In genomic region chrX:9456384-9456783, dm6 we compare ENCODE assay signal across 4 fruit fly cellular contexts.
A peak's percentile ranks its signal among the peaks of the same experiment; 100 is the strongest.
TF ChIP-seq lines count a peak whose summit lies in the region.

No protein-coding gene starts in this region.

- TF ChIP-seq CTCF in whole organism, embryonic (GFP tag; optimal IDR thresholded peaks at IDR 0.05; lab: Kevin White, UChicago): no peak

TF ChIP-seq in whole organism, embryonic, 481 proteins besides CTCF, POLR2A, EP300 and RAD21 (continues in another document):
- TF ChIP-seq CG8290 (GFP tag; optimal IDR thresholded peaks at IDR 0.05; lab: Kevin White, UChicago): no peak
- TF ChIP-seq CG8290 (tag; optimal IDR thresholded peaks at IDR 0.05; lab: Kevin White, UChicago): no peak
- TF ChIP-seq Dll (GFP tag; IDR thresholded peaks at IDR 0.05; lab: Robert Waterston, UW; ENCODE audit: partially characterized antibody): no peak
- TF ChIP-seq CG7839 (tag; optimal IDR thresholded peaks at IDR 0.05; lab: Kevin White, UChicago): peak; percentile 24
- TF ChIP-seq eyg (GFP tag; optimal IDR thresholded peaks at IDR 0.05; lab: Kevin White, UChicago): no peak
- TF ChIP-seq CG10366 (GFP tag; IDR thresholded peaks at IDR 0.05; lab: Robert Waterston, UW): no peak
- TF ChIP-seq Sox102F (GFP tag; optimal IDR thresholded peaks at IDR 0.05; lab: Kevin White, UChicago): peak; percentile 46
- TF ChIP-seq CG17186 (GFP tag; optimal IDR thresholded peaks at IDR 0.05; lab: Kevin White, UChicago): no peak
- no peak for TF ChIP-seq CG34224 (GFP tag; IDR thresholded peaks at IDR 0.05; lab: Robert Waterston, UW; ENCODE audit: partially characterized antibody)
- no peak for TF ChIP-seq bcd (GFP tag; optimal IDR thresholded peaks at IDR 0.05; lab: Kevin White, UChicago)
- peak; percentile 54 for TF ChIP-seq CG11504 (tag; optimal IDR thresholded peaks at IDR 0.05; lab: Kevin White, UChicago)
- TF ChIP-seq CG2678 (tag; optimal IDR thresholded peaks at IDR 0.05; lab: Kevin White, UChicago): peak; percentile 44
- TF ChIP-seq hbn (GFP tag; IDR thresholded peaks at IDR 0.05; lab: Robert Waterston, UW; ENCODE audit: partially characterized antibody): no peak
- TF ChIP-seq CG12155 (GFP tag; optimal IDR thresholded peaks at IDR 0.05; lab: Kevin White, UChicago): no peak
- TF ChIP-seq kah (GFP tag; optimal IDR thresholded peaks at IDR 0.05; lab: Kevin White, UChicago): no peak
- no peak for TF ChIP-seq tna (GFP tag; IDR thresholded peaks at IDR 0.05; lab: Robert Waterston, UW; ENCODE audit: partially characterized antibody)
- peak; percentile 44 for TF ChIP-seq gem (tag; optimal IDR thresholded peaks at IDR 0.05; lab: Kevin White, UChicago)
- peak; percentile 1 for TF ChIP-seq Sox100B (GFP tag; optimal IDR thresholded peaks at IDR 0.05; lab: Kevin White, UChicago)
- no peak for TF ChIP-seq en (GFP tag; optimal IDR thresholded peaks at IDR 0.05; lab: Kevin White, UChicago)
- TF ChIP-seq Hr51 (GFP tag; optimal IDR thresholded peaks at IDR 0.05; lab: Kevin White, UChicago): peak in 1 of 2 experiments; percentile 23
- no peak for TF ChIP-seq E2f1 (GFP tag; IDR thresholded peaks at IDR 0.05; lab: Robert Waterston, UW)
- TF ChIP-seq lola (GFP tag; optimal IDR thresholded peaks at IDR 0.05; lab: Kevin White, UChicago): no peak

TF ChIP-seq in whole organism, prepupa, 60 proteins besides CTCF, POLR2A, EP300 and RAD21:
- TF ChIP-seq CG4318 (GFP tag; optimal IDR thresholded peaks at IDR 0.05; lab: Kevin White, UChicago): peak; percentile 1
- TF ChIP-seq CG32006 (GFP tag; optimal IDR thresholded peaks at IDR 0.05; lab: Kevin White, UChicago): peak; percentile 24
- TF ChIP-seq CG8119 (GFP tag; IDR thresholded peaks at IDR 0.05; lab: Robert Waterston, UW): peak; percentile 40; the same call in 1 of the 3 replicates
- 0 out of 3 replicates have a peak, but pooled peaks have one; percentile 2 for TF ChIP-seq eg (GFP tag; IDR thresholded peaks at IDR 0.05; lab: Robert Waterston, UW)
- TF ChIP-seq CG8319 (GFP tag; optimal IDR thresholded peaks at IDR 0.05; lab: Kevin White, UChicago): no peak

TF ChIP-seq in whole organism, pupa, 21 proteins besides CTCF, POLR2A, EP300 and RAD21:
- TF ChIP-seq CG4496 (GFP tag; IDR thresholded peaks at IDR 0.05; lab: Robert Waterston, UW): no peak
- TF ChIP-seq CG15710 (tag; optimal IDR thresholded peaks at IDR 0.05; lab: Kevin White, UChicago): no peak
- TF ChIP-seq CG9948 (tag; optimal IDR thresholded peaks at IDR 0.05; lab: Kevin White, UChicago): no peak
- TF ChIP-seq CG14655 (GFP tag; optimal IDR thresholded peaks at IDR 0.05; lab: Kevin White, UChicago): peak; percentile 4
- no peak for TF ChIP-seq CG12605 (GFP tag; IDR thresholded peaks at IDR 0.05; lab: Robert Waterston, UW)

TF ChIP-seq in whole organism, wandering third instar larva, 38 proteins besides CTCF, POLR2A, EP300 and RAD21:
- TF ChIP-seq Dfd (GFP tag; optimal IDR thresholded peaks at IDR 0.05; lab: Kevin White, UChicago): peak; percentile 20
- TF ChIP-seq Hr83 (GFP tag; optimal IDR thresholded peaks at IDR 0.05; lab: Kevin White, UChicago; ENCODE audit: poor library complexity, severe bottlenecking): no peak
- TF ChIP-seq h (GFP tag; optimal IDR thresholded peaks at IDR 0.05; lab: Kevin White, UChicago): no peak

Comparison
In these comparisons a context has a peak if more than half of its experiments do, and no peak if none do; other contexts are left out.
1. Of the 7 proteins assayed by ChIP-seq in both whole organism, embryonic and whole organism, prepupa: peak only in whole organism, embryonic: Blimp-1 and Sox102F; only in whole organism, prepupa: none; in both: none; in neither: 5.